Worm (Caenorhabditis elegans): Measurements from ENCODE around the gene ugt-24.

ce11 chrIV:6213403-6213802 is 2.9 kb upstream of the ugt-24 start, which contains the start of gene C49A9.5:
- TF ChIP-seq sem-2 (GFP tag; optimal IDR thresholded peaks at IDR 0.05) (no peak), unc-62 (GFP tag; optimal IDR thresholded peaks at IDR 0.05) (no peak), pha-4 (tag; optimal IDR thresholded peaks at IDR 0.05) (no peak), blmp-1 (tag; optimal IDR thresholded peaks at IDR 0.05) (no peak), mls-2 (tag; optimal IDR thresholded peaks at IDR 0.05) (no peak), nhr-12 (tag; optimal IDR thresholded peaks at IDR 0.05) (no peak), unc-39 (tag; optimal IDR thresholded peaks at IDR 0.05) (no peak)

Measured in whole organism, mixed stage, embryonic.